Fruit fly (Drosophila melanogaster) S2 (cell line): ENCODE measurements around the gene Keap1.

Experiments
- CG8478 ChIP-seq: fragments of >200 bp; optimal IDR thresholded peaks from 2 replicates; lab custom pipeline; 2018
- CTCF ChIP-seq, 2 experiments: fragments of >200 bp; optimal IDR thresholded peaks; 2 replicates each; lab custom pipeline; 2018

- TF ChIP-seq CG8478 (lab: Kevin White, UChicago) (no peak), CTCF (optimal IDR thresholded peaks at IDR 0.05; lab: Kevin White, UChicago) (peak; percentile 63 to 86)
Measured at dm6 chr3R:17108881-17109280, 29.1 kb upstream of the Keap1 start.
